Worm (Caenorhabditis elegans) whole organism, L2 larva: ENCODE results near the gene B0001.8.

Experiments
- C34F6.9 ChIP-seq: fragments of 150-350 bp; optimal IDR thresholded peaks from 2 replicates; lab custom pipeline; 2014; ENCODE audit warnings: missing biosample characterization, missing genetic modification characterization
- R02D3.7 ChIP-seq: fragments of 150-350 bp; optimal IDR thresholded peaks from 2 replicates; lab custom pipeline; 2014; ENCODE audit warnings: missing biosample characterization, missing genetic modification characterization
- Y55F3AM.14 ChIP-seq: fragments of 200-800 bp; sonication (Bioruptor generic); optimal IDR thresholded peaks from 2 replicates; lab custom pipeline; 2018; ENCODE audit warnings: mild to moderate bottlenecking, missing genetic modification characterization, missing compliant biosample characterization
- ZK546.5 ChIP-seq: sonication (generic microtip); optimal IDR thresholded peaks from 2 replicates; lab custom pipeline; 2017; ENCODE audit warnings: missing biosample characterization, missing genetic modification characterization
- alr-1 ChIP-seq: fragments of 150-350 bp; optimal IDR thresholded peaks from 2 replicates; lab custom pipeline; 2014; ENCODE audit warnings: missing biosample characterization, missing genetic modification characterization
- ama-1 ChIP-seq: fragments of 150-350 bp; optimal IDR thresholded peaks from 2 replicates; lab custom pipeline; 2018; ENCODE audit warnings: inconsistent platforms
- crh-2 ChIP-seq: sonication (generic microtip); optimal IDR thresholded peaks from 2 replicates; lab custom pipeline; 2017; ENCODE audit warnings: missing biosample characterization, missing genetic modification characterization
- egl-27 ChIP-seq: sonication (generic microtip); optimal IDR thresholded peaks from 3 replicates; lab custom pipeline; 2017; ENCODE audit warnings: missing biosample characterization, missing genetic modification reagents, missing genetic modification characterization
- elt-1 ChIP-seq: fragments of 150-350 bp; optimal IDR thresholded peaks from 2 replicates; lab custom pipeline; 2014; ENCODE audit warnings: missing biosample characterization, missing genetic modification characterization
- elt-3 ChIP-seq: sonication (generic microtip); optimal IDR thresholded peaks from 2 replicates; lab custom pipeline; 2017; ENCODE audit warnings: missing biosample characterization, missing genetic modification characterization
- fos-1 ChIP-seq: fragments of 150-350 bp; optimal IDR thresholded peaks from 2 replicates; lab custom pipeline; 2014; ENCODE audit warnings: missing biosample characterization, missing genetic modification characterization
- gmeb-1 ChIP-seq: fragments of 150-350 bp; optimal IDR thresholded peaks from 2 replicates; lab custom pipeline; 2014; ENCODE audit warnings: missing biosample characterization, missing genetic modification characterization
- lin-11 ChIP-seq: fragments of 150-350 bp; sonication (generic microtip); optimal IDR thresholded peaks from 2 replicates; lab custom pipeline; 2014; ENCODE audit warnings: missing biosample characterization, missing genetic modification characterization, inconsistent platforms, mixed read lengths
- lin-39 ChIP-seq: fragments of 150-350 bp; optimal IDR thresholded peaks from 2 replicates; lab custom pipeline; 2014; ENCODE audit warnings: missing biosample characterization, missing genetic modification reagents, missing genetic modification characterization
- lsy-2 ChIP-seq, 2 experiments: fragments of 150-350 bp in 1 of 2; sonication (generic microtip) in 1 of 2; optimal IDR thresholded peaks; 2 replicates each; lab custom pipeline; 2014 to 2017; ENCODE audit warnings: missing biosample characterization in 2 of 2, missing genetic modification characterization in 2 of 2
- mab-5 ChIP-seq: fragments of 150-350 bp; optimal IDR thresholded peaks from 2 replicates; lab custom pipeline; 2014; ENCODE audit warnings: missing biosample characterization, missing genetic modification characterization
- mbf-1 ChIP-seq: sonication (generic microtip); optimal IDR thresholded peaks from 2 replicates; lab custom pipeline; 2017; ENCODE audit warnings: missing biosample characterization, missing genetic modification characterization
- mdl-1 ChIP-seq, 2 experiments: fragments of 150-350 bp in 1 of 2; sonication (generic microtip) in 1 of 2; optimal IDR thresholded peaks; 2 replicates each; lab custom pipeline; 2017; ENCODE audit warnings: missing biosample characterization in 2 of 2, missing genetic modification characterization in 2 of 2
- nhr-10 ChIP-seq: sonication (generic microtip); optimal IDR thresholded peaks from 2 replicates; lab custom pipeline; 2017; ENCODE audit warnings: missing biosample characterization, missing genetic modification characterization
- nhr-11 ChIP-seq: fragments of 150-350 bp; optimal IDR thresholded peaks from 2 replicates; lab custom pipeline; 2014; ENCODE audit warnings: missing biosample characterization, missing genetic modification characterization
- nhr-12 ChIP-seq: fragments of 150-350 bp; optimal IDR thresholded peaks from 2 replicates; lab custom pipeline; 2014; ENCODE audit warnings: missing biosample characterization, missing genetic modification characterization
- nhr-129 ChIP-seq: fragments of 150-350 bp; optimal IDR thresholded peaks from 2 replicates; lab custom pipeline; 2014; ENCODE audit warnings: missing biosample characterization, missing genetic modification characterization
- nhr-21 ChIP-seq: fragments of 150-350 bp; optimal IDR thresholded peaks from 2 replicates; lab custom pipeline; 2014; ENCODE audit warnings: missing biosample characterization, missing genetic modification characterization
- nhr-77 ChIP-seq: fragments of 150-350 bp; optimal IDR thresholded peaks from 2 replicates; lab custom pipeline; 2014; ENCODE audit warnings: missing biosample characterization, missing genetic modification characterization
- peb-1 ChIP-seq: fragments of 150-350 bp; optimal IDR thresholded peaks from 2 replicates; lab custom pipeline; 2014; ENCODE audit warnings: missing biosample characterization, missing genetic modification characterization
- sem-4 ChIP-seq: fragments of 150-350 bp; optimal IDR thresholded peaks from 2 replicates; lab custom pipeline; 2014; ENCODE audit warnings: missing biosample characterization, missing genetic modification reagents, missing genetic modification characterization
- skn-1 ChIP-seq: sonication (generic microtip); optimal IDR thresholded peaks from 2 replicates; lab custom pipeline; 2017; ENCODE audit warnings: missing biosample characterization, missing genetic modification characterization
- sma-3 ChIP-seq: sonication (generic microtip); optimal IDR thresholded peaks from 2 replicates; lab custom pipeline; 2016; ENCODE audit warnings: missing genetic modification reagents, missing genetic modification characterization, missing compliant biosample characterization
- snpc-4 ChIP-seq: fragments of 150-350 bp; optimal IDR thresholded peaks from 2 replicates; lab custom pipeline; 2014; ENCODE audit warnings: missing biosample characterization, missing genetic modification characterization
- unc-55 ChIP-seq: fragments of 150-350 bp; sonication (generic microtip); optimal IDR thresholded peaks from 3 replicates; lab custom pipeline; 2014; ENCODE audit warnings: missing biosample characterization, missing genetic modification reagents, missing genetic modification characterization
- zag-1 ChIP-seq: fragments of 150-350 bp; optimal IDR thresholded peaks from 2 replicates; lab custom pipeline; 2014; ENCODE audit warnings: missing biosample characterization, missing genetic modification characterization
- ztf-11 ChIP-seq: sonication (generic microtip); optimal IDR thresholded peaks from 2 replicates; lab custom pipeline; 2017; ENCODE audit warnings: missing biosample characterization, missing genetic modification characterization
- ztf-4 ChIP-seq: fragments of 150-350 bp; optimal IDR thresholded peaks from 2 replicates; lab custom pipeline; 2014; ENCODE audit warnings: missing biosample characterization, missing genetic modification characterization

Gene B0001.8

DNA sequence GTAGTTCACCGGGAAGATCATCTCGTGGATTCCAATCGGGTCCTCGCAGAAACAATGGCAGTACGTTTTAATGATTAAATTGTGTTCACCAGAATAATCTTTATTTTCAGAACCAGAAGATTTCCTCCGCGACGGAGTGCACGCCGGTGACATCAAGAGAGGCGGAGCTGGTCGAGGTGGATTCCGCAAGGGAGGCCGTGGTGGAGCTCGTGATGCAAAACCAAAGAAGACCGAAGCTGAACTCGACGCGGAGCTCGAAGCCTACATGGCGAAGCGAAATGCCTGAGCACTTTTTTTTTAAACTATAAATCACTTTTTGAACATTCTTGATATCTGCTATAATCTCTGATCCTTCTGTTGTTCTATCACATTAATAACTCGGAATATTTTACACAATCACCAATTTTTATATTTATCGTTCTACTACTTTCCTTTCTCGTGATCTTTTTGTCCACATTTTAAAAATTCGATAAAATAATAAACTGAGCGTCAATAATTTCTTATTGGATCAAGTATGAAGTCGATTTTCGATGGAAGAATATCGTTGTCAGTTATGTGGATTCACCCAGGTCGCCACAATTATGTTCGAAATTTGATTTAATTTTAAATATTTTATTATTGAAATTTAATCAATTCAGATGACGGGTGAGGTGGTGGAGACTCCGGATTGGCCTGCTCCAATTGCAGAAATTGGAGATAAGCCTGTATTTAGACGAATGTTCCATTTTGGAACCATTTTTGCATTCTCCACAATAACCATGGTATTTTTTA, 16.4 kb downstream of the B0001.8 start, which contains the start of gene dhhc-6:
TSS of gene dhhc-6 (plus strand) at position 639 of the 771 bp plus-strand sequence.
- no peak for TF ChIP-seq zag-1 (tag; lab: Kevin White, UChicago)
- TF ChIP-seq nhr-11, result no peak
- TF ChIP-seq nhr-21 (tag; lab: Kevin White, UChicago), result no peak
- TF ChIP-seq ama-1 (lab: Kevin White, UChicago), result no peak
- no peak for TF ChIP-seq ZK546.5 (tag; lab: Kevin White, UChicago)
- no peak for TF ChIP-seq C34F6.9 (tag; lab: Kevin White, UChicago)
- no peak for TF ChIP-seq skn-1 (tag; lab: Kevin White, UChicago)
- no peak for TF ChIP-seq R02D3.7 (tag; lab: Kevin White, UChicago)
- no peak for TF ChIP-seq snpc-4 (tag; lab: Kevin White, UChicago)
- TF ChIP-seq nhr-12 (tag; lab: Kevin White, UChicago), result no peak
- TF ChIP-seq sem-4, result no peak
- no peak for TF ChIP-seq Y55F3AM.14 (GFP tag; lab: Kevin White, UChicago)
- TF ChIP-seq elt-3 (tag; lab: Kevin White, UChicago), result no peak
- TF ChIP-seq elt-1 (tag; lab: Kevin White, UChicago), result no peak
- TF ChIP-seq gmeb-1 (tag; lab: Kevin White, UChicago), result no peak
- no peak for TF ChIP-seq egl-27
- TF ChIP-seq mbf-1 (tag; lab: Kevin White, UChicago), result no peak
- TF ChIP-seq sma-3, result no peak
- TF ChIP-seq peb-1 (tag; lab: Kevin White, UChicago), result no peak

DNA sequence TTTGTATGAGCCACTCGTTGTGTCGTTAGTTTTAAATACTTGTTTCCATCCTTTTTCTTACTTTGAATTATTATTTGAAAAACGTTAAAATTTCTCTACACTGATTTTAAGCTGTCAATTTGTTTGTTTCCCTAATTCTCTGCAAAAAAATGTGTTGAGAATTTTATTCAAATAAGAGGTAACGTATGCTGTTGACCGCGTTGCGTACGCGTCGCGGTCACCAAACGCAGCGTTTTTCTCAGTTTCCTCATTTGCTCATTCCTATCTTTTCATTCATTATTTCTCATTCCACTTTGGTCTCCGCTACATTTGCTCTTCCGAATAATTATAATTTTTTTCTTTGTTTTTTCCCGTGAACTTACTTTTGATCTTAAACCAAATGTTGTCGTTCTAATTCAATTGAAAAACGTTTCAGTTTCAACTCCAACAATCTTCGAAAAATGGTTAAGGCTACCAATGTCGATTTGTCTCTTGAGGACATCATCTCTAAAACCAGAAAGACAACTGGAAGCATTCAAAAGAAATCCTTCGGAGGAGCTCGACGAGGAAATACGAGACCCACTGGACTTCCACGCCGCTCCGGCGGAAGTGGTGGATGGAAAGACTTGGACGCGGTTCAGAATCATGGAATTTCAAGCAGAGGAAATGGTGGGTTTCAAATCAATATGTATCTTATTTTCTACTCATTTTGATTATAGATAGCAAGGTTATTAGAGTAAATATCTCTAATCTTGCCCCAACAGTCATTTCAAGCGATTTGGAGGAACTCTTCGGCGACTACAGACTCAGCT, 17.8 kb downstream of the B0001.8 start, which contains the start of gene aly-3:
TSS of gene aly-3 (plus strand) at position 409 of the 791 bp plus-strand sequence.
- TF ChIP-seq unc-55 (GFP tag; lab: Kevin White, UChicago), result peak; percentile 49
- TF ChIP-seq nhr-11, result no peak
- no peak for TF ChIP-seq peb-1 (tag; lab: Kevin White, UChicago)
- peak; percentile 61 for TF ChIP-seq C34F6.9 (tag; lab: Kevin White, UChicago)
- peak; percentile 33 for TF ChIP-seq nhr-129 (tag; lab: Kevin White, UChicago)
- no peak for TF ChIP-seq nhr-10 (tag; lab: Kevin White, UChicago)
- no peak for TF ChIP-seq elt-3 (tag; lab: Kevin White, UChicago)
- peak; percentile 8 for TF ChIP-seq fos-1 (tag; lab: Kevin White, UChicago)
- TF ChIP-seq lsy-2 (tag; optimal IDR thresholded peaks at IDR 0.05; lab: Kevin White, UChicago), result peak in 1 of 2 experiments; percentile 32

DNA sequence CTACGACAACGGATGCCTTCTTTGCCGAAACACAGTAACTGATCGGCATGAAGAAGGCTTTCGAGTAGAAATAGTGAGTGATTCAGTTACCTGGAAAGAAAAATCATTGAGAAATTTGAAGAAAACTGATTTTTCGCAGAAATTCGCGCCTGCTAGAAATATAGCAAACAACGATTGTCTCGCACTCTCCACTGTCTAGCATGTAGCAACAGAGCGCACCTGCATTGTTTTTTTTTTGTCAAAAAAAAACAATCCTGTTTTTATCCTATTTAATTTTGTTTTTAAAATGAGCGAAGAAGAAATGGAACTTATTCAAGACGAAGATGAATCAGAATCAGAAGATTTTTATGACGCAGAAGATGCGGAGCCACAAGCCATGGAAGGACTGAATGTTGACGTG, 19.8 kb downstream of the B0001.8 start, which contains the start of the genes ddb-1 and M18.6:
TSS of gene ddb-1 (minus strand) at position 90 of the 400 bp plus-strand sequence.
TSS of gene M18.6 (plus strand) at position 235 of the 400 bp plus-strand sequence.
- TF ChIP-seq lsy-2 (tag; optimal IDR thresholded peaks at IDR 0.05; lab: Kevin White, UChicago) (peak in 1 of 2 experiments; percentile 55), unc-55 (GFP tag; lab: Kevin White, UChicago) (peak; percentile 68), nhr-129 (tag; lab: Kevin White, UChicago) (peak; percentile 76), C34F6.9 (tag; lab: Kevin White, UChicago) (peak; percentile 71), crh-2 (tag; lab: Kevin White, UChicago) (no peak), ztf-11 (tag; lab: Kevin White, UChicago) (no peak)

DNA sequence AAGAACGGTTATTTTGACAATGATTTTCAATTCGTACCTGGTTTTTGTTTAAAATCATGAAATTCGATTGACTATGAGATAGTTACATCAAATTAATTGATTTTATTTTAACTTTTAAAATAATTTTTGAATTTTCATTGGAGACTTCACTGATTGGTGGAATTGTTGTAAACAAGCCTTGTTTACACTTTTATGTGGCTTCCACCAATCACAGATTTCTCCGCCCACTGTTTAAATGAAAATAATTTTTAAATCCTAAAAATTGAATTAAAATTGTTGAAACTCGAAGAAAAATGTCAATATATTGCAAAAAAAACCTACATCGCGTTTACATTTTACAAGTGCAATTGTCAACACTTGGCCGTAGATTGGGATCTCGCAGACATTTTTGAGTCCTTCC, 20.3 kb downstream of the B0001.8 start:
- TF ChIP-seq C34F6.9 (tag; lab: Kevin White, UChicago) (no peak), lin-39 (no peak), nhr-129 (tag; lab: Kevin White, UChicago) (no peak), alr-1 (no peak), nhr-10 (tag; lab: Kevin White, UChicago) (no peak), nhr-21 (tag; lab: Kevin White, UChicago) (no peak), zag-1 (tag; lab: Kevin White, UChicago) (no peak), egl-27 (no peak), sma-3 (no peak), mab-5 (tag; lab: Kevin White, UChicago) (no peak), ama-1 (lab: Kevin White, UChicago) (no peak), lin-11 (tag; lab: Kevin White, UChicago) (no peak), sem-4 (no peak), R02D3.7 (tag; lab: Kevin White, UChicago) (no peak)

DNA sequence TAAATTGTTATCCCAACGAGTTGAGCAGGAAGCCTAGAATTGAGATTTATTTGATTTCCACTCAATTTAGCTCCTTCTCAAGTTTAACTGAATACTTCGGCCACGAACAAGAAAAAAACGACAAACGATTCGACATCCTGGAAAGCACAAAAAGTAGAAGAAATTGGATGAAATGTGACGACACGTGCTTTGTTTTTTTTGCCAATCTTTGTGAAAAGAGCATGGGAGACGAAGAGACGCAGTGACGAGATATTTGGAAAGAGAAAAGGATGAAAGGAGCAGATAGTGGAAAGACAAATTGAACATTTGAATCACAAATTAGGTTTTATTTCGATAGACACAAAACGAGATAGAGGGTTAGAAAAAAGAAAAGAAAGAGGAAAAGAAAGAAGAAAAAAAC, 26.4 kb downstream of the B0001.8 start:
- TF ChIP-seq mdl-1 (tag; optimal IDR thresholded peaks at IDR 0.05; lab: Kevin White, UChicago) (peak in 1 of 2 experiments; percentile 23), sem-4 (peak; percentile 60), C34F6.9 (tag; lab: Kevin White, UChicago) (peak; percentile 39), lsy-2 (tag; optimal IDR thresholded peaks at IDR 0.05; lab: Kevin White, UChicago) (peak in 1 of 2 experiments; percentile 14), ztf-4 (no peak), nhr-129 (tag; lab: Kevin White, UChicago) (peak; percentile 82), skn-1 (tag; lab: Kevin White, UChicago) (no peak), nhr-77 (tag; lab: Kevin White, UChicago) (no peak)
- TF ChIP-seq, all 48 proteins: peak for 5
